Worm (Caenorhabditis elegans) whole organism, midembryonic: ENCODE data around the gene swd-2.2.

ENCODE experiments used
- T22C8.4 ChIP-seq: fragments of 200-800 bp; sonication (Bioruptor generic); IDR thresholded peaks from 2 replicates; pipeline ENCODE4 v1.3.6; 2022; ENCODE audit warnings: missing genetic modification characterization, missing compliant biosample characterization
- cog-1 ChIP-seq: sonication (generic microtip); optimal IDR thresholded peaks from 2 replicates; lab custom pipeline; 2016; ENCODE audit warnings: missing genetic modification characterization, missing compliant biosample characterization
- flt-1 ChIP-seq: fragments of 200-800 bp; sonication (Bioruptor generic); IDR thresholded peaks from 2 replicates; pipeline ENCODE4 v1.3.6; 2022; ENCODE audit warnings: missing genetic modification characterization, missing compliant biosample characterization
- klf-2 ChIP-seq: fragments of 200-800 bp; sonication (Bioruptor generic); conservative IDR thresholded peaks from 2 replicates; pipeline ENCODE4 v1.3.6; 2022; ENCODE audit warnings: missing genetic modification reagents, missing genetic modification characterization, missing compliant biosample characterization
- med-1 ChIP-seq: sonication (generic microtip); optimal IDR thresholded peaks from 2 replicates; lab custom pipeline; 2017; ENCODE audit warnings: missing genetic modification characterization, mild to moderate bottlenecking, missing compliant biosample characterization, antibody characterized with exemption, missing genetic modification reagents; ENCODE audit not compliant: insufficient read depth
- ref-1 ChIP-seq: fragments of 200-800 bp; sonication (Bioruptor generic); conservative IDR thresholded peaks from 2 replicates; pipeline ENCODE4 v1.3.6; 2022; ENCODE audit warnings: missing genetic modification reagents, missing genetic modification characterization, missing compliant biosample characterization
- tab-1 ChIP-seq: fragments of 200-800 bp; sonication (Bioruptor generic); IDR thresholded peaks from 2 replicates; pipeline ENCODE4 v1.3.6; 2022; ENCODE audit warnings: missing genetic modification characterization, missing compliant biosample characterization
- ztf-23 ChIP-seq: fragments of 200-800 bp; sonication (Bioruptor generic); IDR thresholded peaks from 2 replicates; pipeline ENCODE4 v1.3.6; 2022; ENCODE audit warnings: missing genetic modification reagents, missing genetic modification characterization, missing compliant biosample characterization
- ztf-29 ChIP-seq: fragments of 200-800 bp; sonication (Bioruptor generic); IDR thresholded peaks from 2 replicates; pipeline ENCODE4 v1.3.6; 2022; ENCODE audit warnings: missing genetic modification reagents, missing genetic modification characterization, missing compliant biosample characterization

swd-2.2 gene

ce11 chrIV:7774206-7774605 lies at the start of gene swd-2.2, which contains the start of gene hcf-1:
TSS of gene swd-2.2 (plus strand) at chrIV:7774411.
TSS of gene hcf-1 (minus strand) at chrIV:7774275.
- TF ChIP-seq ref-1 (GFP tag; lab: Robert Waterston, UW) (no peak), flt-1 (GFP tag; lab: Robert Waterston, UW) (no peak), ztf-29 (GFP tag; lab: Robert Waterston, UW) (no peak), med-1 (no peak), tab-1 (no peak), cog-1 (no peak), ztf-23 (no peak), klf-2 (no peak), T22C8.4 (GFP tag; lab: Robert Waterston, UW) (no peak)

ce11 chrIV:7724912-7725311 lies 49.3 kb upstream of the swd-2.2 start:
- TF ChIP-seq ztf-29 (GFP tag; lab: Robert Waterston, UW) = no peak
- no peak for TF ChIP-seq med-1
- no peak for TF ChIP-seq tab-1
- no peak for TF ChIP-seq ztf-23
- no peak for TF ChIP-seq cog-1
- TF ChIP-seq klf-2 = no peak
- no peak for TF ChIP-seq ref-1 (GFP tag; lab: Robert Waterston, UW)
- no peak for TF ChIP-seq T22C8.4 (GFP tag; lab: Robert Waterston, UW)
- no peak for TF ChIP-seq flt-1 (GFP tag; lab: Robert Waterston, UW)

DNA sequence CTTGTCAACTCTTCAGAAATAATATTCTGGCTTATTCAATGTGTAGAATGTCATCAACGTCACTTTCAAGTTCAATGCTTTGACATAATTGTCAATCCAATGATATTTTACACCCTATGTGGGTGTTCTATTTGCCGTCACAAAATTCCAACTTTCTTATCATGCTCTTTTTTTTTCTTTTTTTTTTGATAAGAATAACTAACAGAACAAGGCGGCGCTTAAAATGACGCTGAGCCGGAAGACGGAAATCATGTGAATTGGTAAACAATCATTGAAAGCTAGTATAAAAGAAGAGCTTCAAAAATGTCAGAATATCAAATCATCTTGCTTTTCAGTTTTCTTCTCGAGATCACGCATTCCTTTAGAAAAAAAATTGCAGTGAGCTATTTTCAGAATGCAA lies 47.9 kb upstream of the swd-2.2 start, which contains the start of gene C50F7.5:
Gene C50F7.5, plus strand, starts transcription at position 395 of the 400 bp plus-strand sequence.
- TF ChIP-seq cog-1 = no peak
- no peak for TF ChIP-seq ztf-29 (GFP tag; lab: Robert Waterston, UW)
- TF ChIP-seq ztf-23 = no peak

DNA sequence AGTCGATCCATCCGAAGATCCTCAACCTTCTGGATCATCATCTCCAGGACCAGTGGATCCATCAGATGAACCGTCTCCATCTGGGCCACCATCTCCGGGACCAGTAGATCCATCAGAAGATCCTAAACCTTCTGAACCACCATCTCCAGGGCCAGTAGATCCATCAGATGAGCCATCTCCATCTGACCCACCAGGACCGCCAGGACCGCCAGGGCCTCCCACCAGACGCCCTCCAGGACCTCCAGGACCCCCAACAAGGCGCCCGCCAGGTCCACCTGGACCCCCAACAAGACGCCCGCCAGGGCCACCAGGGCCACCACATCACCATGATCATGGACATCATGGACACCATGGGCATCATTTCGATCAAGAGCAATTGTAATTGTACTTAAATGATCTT lies 47.0 kb upstream of the swd-2.2 start:
- no peak for TF ChIP-seq klf-2
- no peak for TF ChIP-seq tab-1

- no peak for TF ChIP-seq ztf-23
- TF ChIP-seq tab-1 = no peak
- no peak for TF ChIP-seq T22C8.4 (GFP tag; lab: Robert Waterston, UW)
- TF ChIP-seq flt-1 (GFP tag; lab: Robert Waterston, UW) = no peak
- TF ChIP-seq med-1 = no peak
- no peak for TF ChIP-seq ref-1 (GFP tag; lab: Robert Waterston, UW)
- TF ChIP-seq ztf-29 (GFP tag; lab: Robert Waterston, UW) = no peak
- no peak for TF ChIP-seq klf-2
Measured at ce11 chrIV:7728402-7728963, 45.7 kb upstream of the swd-2.2 start, which contains the start of gene sucg-1. TSS of gene sucg-1 (plus strand) at chrIV:7728913.

ce11 chrIV:7731960-7732359 lies 42.3 kb upstream of the swd-2.2 start, which contains the start of the genes C50F7.9 and C50F7.3:
TSS of gene C50F7.9 (minus strand) at chrIV:7732060.
TSS of gene C50F7.3 (plus strand) at chrIV:7732329.
- no peak for TF ChIP-seq ztf-23

DNA sequence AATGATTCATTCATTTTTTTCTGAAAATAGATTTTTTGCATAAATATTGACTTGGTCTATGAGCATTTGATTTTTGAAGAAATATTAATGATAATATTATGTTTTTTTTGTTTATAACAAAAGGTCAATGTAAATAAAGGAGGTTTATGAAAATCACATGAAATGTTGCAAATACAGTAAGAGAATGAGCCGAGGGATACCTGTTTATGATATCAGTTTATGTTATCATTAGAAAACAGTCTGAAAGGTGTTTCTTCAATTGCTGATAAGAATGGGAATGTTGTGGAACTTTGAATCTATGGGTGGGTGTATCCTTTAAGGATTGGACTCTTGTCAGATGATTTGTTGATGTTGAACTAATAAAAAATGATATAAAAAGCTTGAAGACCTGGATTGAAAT lies 40.0 kb upstream of the swd-2.2 start:
- no peak for TF ChIP-seq T22C8.4 (GFP tag; lab: Robert Waterston, UW)
- no peak for TF ChIP-seq ref-1 (GFP tag; lab: Robert Waterston, UW)
- no peak for TF ChIP-seq med-1
- TF ChIP-seq tab-1 = no peak
- no peak for TF ChIP-seq ztf-23
- no peak for TF ChIP-seq ztf-29 (GFP tag; lab: Robert Waterston, UW)
- TF ChIP-seq klf-2 = no peak
- TF ChIP-seq flt-1 (GFP tag; lab: Robert Waterston, UW) = no peak

DNA sequence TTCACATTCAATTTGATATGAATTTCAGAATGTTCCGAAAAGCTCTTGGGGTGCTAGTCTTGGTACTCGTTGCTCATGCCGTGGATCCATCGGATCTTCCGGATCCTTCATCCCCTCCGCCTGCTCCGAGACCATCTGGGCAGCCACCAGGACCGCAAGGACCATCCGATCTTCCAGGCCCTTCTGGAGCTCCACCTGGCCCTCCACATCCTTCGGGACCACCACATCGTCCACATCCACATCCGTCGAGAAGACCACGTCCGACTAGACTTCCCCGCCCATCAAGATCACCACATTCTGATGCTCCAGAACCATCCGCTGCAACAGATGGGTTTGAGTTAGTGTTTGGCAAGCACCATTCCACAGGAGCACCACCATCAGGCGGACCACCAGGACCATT lies 39.6 kb upstream of the swd-2.2 start, which contains the start of gene clx-1:
Gene clx-1, plus strand, starts transcription at position 30 of the 400 bp plus-strand sequence.
- TF ChIP-seq klf-2 (no peak), ref-1 (GFP tag; lab: Robert Waterston, UW) (no peak), T22C8.4 (GFP tag; lab: Robert Waterston, UW) (no peak), tab-1 (no peak), ztf-29 (GFP tag; lab: Robert Waterston, UW) (no peak)

ce11 chrIV:7736616-7737015 lies 37.6 kb upstream of the swd-2.2 start:
- TF ChIP-seq cog-1 = no peak
- TF ChIP-seq ztf-23 = no peak
- no peak for TF ChIP-seq med-1
- TF ChIP-seq klf-2 = no peak
- TF ChIP-seq ztf-29 (GFP tag; lab: Robert Waterston, UW) = no peak
- no peak for TF ChIP-seq T22C8.4 (GFP tag; lab: Robert Waterston, UW)
- TF ChIP-seq ref-1 (GFP tag; lab: Robert Waterston, UW) = no peak
- no peak for TF ChIP-seq tab-1
- no peak for TF ChIP-seq flt-1 (GFP tag; lab: Robert Waterston, UW)

ce11 chrIV:7743539-7743938 lies 30.7 kb upstream of the swd-2.2 start, which contains the start of gene npr-35:
TSS of gene npr-35 (plus strand) at chrIV:7743839.
- TF ChIP-seq tab-1 = no peak
- no peak for TF ChIP-seq ztf-29 (GFP tag; lab: Robert Waterston, UW)
- no peak for TF ChIP-seq ztf-23
- no peak for TF ChIP-seq ref-1 (GFP tag; lab: Robert Waterston, UW)
- no peak for TF ChIP-seq med-1
- TF ChIP-seq T22C8.4 (GFP tag; lab: Robert Waterston, UW) = no peak
- no peak for TF ChIP-seq klf-2

DNA sequence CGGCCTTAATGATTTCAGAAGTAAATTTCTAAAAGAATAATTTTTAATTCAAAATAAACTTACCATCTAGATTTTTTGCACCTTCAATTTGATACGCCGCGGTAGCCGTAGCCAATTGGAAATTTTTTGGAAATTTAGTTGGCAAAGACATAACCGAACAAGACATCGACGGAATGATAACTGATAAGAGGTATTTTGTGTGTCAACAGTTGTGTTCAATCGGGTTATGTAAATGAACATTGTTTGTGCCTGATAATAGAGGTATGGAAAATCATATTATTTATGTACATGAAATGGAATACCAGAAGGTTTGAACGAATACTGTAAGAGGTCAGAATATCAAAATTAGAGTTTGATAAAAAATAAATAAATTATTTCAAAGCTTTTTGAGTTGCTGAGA lies 26.4 kb upstream of the swd-2.2 start, which contains the start of gene klo-1:
Gene klo-1, minus strand, starts transcription at position 388 of the 400 bp plus-strand sequence.
- TF ChIP-seq T22C8.4 (GFP tag; lab: Robert Waterston, UW) = no peak
- TF ChIP-seq ztf-29 (GFP tag; lab: Robert Waterston, UW) = no peak
- no peak for TF ChIP-seq ref-1 (GFP tag; lab: Robert Waterston, UW)
- no peak for TF ChIP-seq med-1
- TF ChIP-seq tab-1 = no peak
- no peak for TF ChIP-seq cog-1
